Worm (Caenorhabditis elegans) whole organism, mixed stage, embryonic: Measurements from ENCODE around the gene lgc-49.

Experiments used
- M03D4.4 ChIP-seq: sonication (generic microtip); optimal IDR thresholded peaks from 2 replicates; lab custom pipeline; 2017; ENCODE audit warnings: mild to moderate bottlenecking, missing genetic modification characterization, missing compliant biosample characterization
- bed-3 ChIP-seq: fragments of 200-800 bp; sonication (Bioruptor generic); optimal IDR thresholded peaks from 3 replicates; lab custom pipeline; 2018; ENCODE audit warnings: mild to moderate bottlenecking, missing genetic modification characterization, moderate library complexity, missing compliant biosample characterization
- blmp-1 ChIP-seq: fragments of 150-350 bp; optimal IDR thresholded peaks from 2 replicates; lab custom pipeline; 2014; ENCODE audit warnings: missing biosample characterization, missing genetic modification characterization
- ceh-39 ChIP-seq: fragments of 150-350 bp; optimal IDR thresholded peaks from 2 replicates; lab custom pipeline; 2014; ENCODE audit warnings: missing biosample characterization, missing genetic modification characterization
- ceh-43 ChIP-seq: fragments of 200-800 bp; sonication (Bioruptor generic); optimal IDR thresholded peaks from 2 replicates; lab custom pipeline; 2018; ENCODE audit warnings: mild to moderate bottlenecking, missing genetic modification characterization, moderate library complexity, missing compliant biosample characterization
- ces-1 ChIP-seq: fragments of 150-350 bp; optimal IDR thresholded peaks from 2 replicates; lab custom pipeline; 2014; ENCODE audit warnings: missing biosample characterization, missing genetic modification reagents, missing genetic modification characterization
- cnd-1 ChIP-seq: fragments of 200-800 bp; sonication (Bioruptor generic); optimal IDR thresholded peaks from 2 replicates; lab custom pipeline; 2018; ENCODE audit warnings: mild to moderate bottlenecking, missing genetic modification characterization, missing compliant biosample characterization
- drap-1 ChIP-seq: fragments of 200-800 bp; sonication (Bioruptor generic); optimal IDR thresholded peaks from 3 replicates; lab custom pipeline; 2018; ENCODE audit warnings: mild to moderate bottlenecking, missing genetic modification characterization, missing compliant biosample characterization
- elt-3 ChIP-seq: fragments of 150-350 bp; optimal IDR thresholded peaks from 2 replicates; lab custom pipeline; 2014; ENCODE audit warnings: missing biosample characterization, missing genetic modification characterization
- flh-1 ChIP-seq: fragments of 200-800 bp; sonication (Bioruptor generic); optimal IDR thresholded peaks from 2 replicates; lab custom pipeline; 2018; ENCODE audit warnings: mild to moderate bottlenecking, missing genetic modification characterization, moderate library complexity, missing compliant biosample characterization
- hlh-1 ChIP-seq: fragments of 150-350 bp; optimal IDR thresholded peaks from 2 replicates; lab custom pipeline; 2014; ENCODE audit warnings: missing biosample characterization, missing genetic modification reagents, missing genetic modification characterization
- lin-13 ChIP-seq: fragments of 150-350 bp; optimal IDR thresholded peaks from 2 replicates; lab custom pipeline; 2014; ENCODE audit warnings: missing biosample characterization, missing genetic modification characterization
- lsy-2 ChIP-seq: fragments of 150-350 bp; optimal IDR thresholded peaks from 2 replicates; lab custom pipeline; 2014; ENCODE audit warnings: missing biosample characterization, missing genetic modification characterization
- mab-5 ChIP-seq: fragments of 150-350 bp; optimal IDR thresholded peaks from 2 replicates; lab custom pipeline; 2014; ENCODE audit warnings: missing biosample characterization, missing genetic modification characterization
- mep-1 ChIP-seq: fragments of 150-350 bp; optimal IDR thresholded peaks from 2 replicates; lab custom pipeline; 2017; ENCODE audit warnings: missing biosample characterization, missing genetic modification reagents, missing genetic modification characterization, inconsistent platforms
- mls-2 ChIP-seq: sonication (generic microtip); optimal IDR thresholded peaks from 2 replicates; lab custom pipeline; 2016; ENCODE audit warnings: mild to moderate bottlenecking, missing genetic modification characterization, moderate library complexity, missing compliant biosample characterization
- nhr-12 ChIP-seq: fragments of 150-350 bp; optimal IDR thresholded peaks from 2 replicates; lab custom pipeline; 2014; ENCODE audit warnings: missing biosample characterization, missing genetic modification characterization
- nhr-2 ChIP-seq: fragments of 150-350 bp; optimal IDR thresholded peaks from 2 replicates; lab custom pipeline; 2014; ENCODE audit warnings: missing biosample characterization, missing genetic modification characterization
- nhr-237 ChIP-seq: fragments of 150-350 bp; optimal IDR thresholded peaks from 2 replicates; lab custom pipeline; 2014; ENCODE audit warnings: missing biosample characterization, missing genetic modification characterization
- nhr-76 ChIP-seq: sonication (generic microtip); optimal IDR thresholded peaks from 2 replicates; lab custom pipeline; 2017; ENCODE audit warnings: missing biosample characterization, missing genetic modification characterization
- pha-4 ChIP-seq: fragments of 150-350 bp; optimal IDR thresholded peaks from 2 replicates; lab custom pipeline; 2018; ENCODE audit warnings: missing biosample characterization, missing genetic modification reagents, missing genetic modification characterization
- sem-2 ChIP-seq: fragments of 200-800 bp; sonication (Bioruptor generic); optimal IDR thresholded peaks from 2 replicates; lab custom pipeline; 2018; ENCODE audit warnings: mild to moderate bottlenecking, missing genetic modification characterization, missing compliant biosample characterization
- snpc-4 ChIP-seq: fragments of 150-350 bp; optimal IDR thresholded peaks from 2 replicates; lab custom pipeline; 2014; ENCODE audit warnings: missing biosample characterization, missing genetic modification characterization
- sptf-1 ChIP-seq: sonication (generic microtip); optimal IDR thresholded peaks from 2 replicates; lab custom pipeline; 2017; ENCODE audit warnings: mild to moderate bottlenecking, missing genetic modification characterization, moderate library complexity, missing compliant biosample characterization
- tbx-8 ChIP-seq: fragments of 200-800 bp; sonication (Bioruptor generic); optimal IDR thresholded peaks from 2 replicates; lab custom pipeline; 2018; ENCODE audit warnings: mild to moderate bottlenecking, missing genetic modification characterization, moderate library complexity, missing compliant biosample characterization
- unc-120 ChIP-seq: sonication (generic microtip); optimal IDR thresholded peaks from 2 replicates; lab custom pipeline; 2017; ENCODE audit warnings: missing genetic modification characterization, missing compliant biosample characterization; ENCODE audit not compliant: poor library complexity, severe bottlenecking
- unc-39 ChIP-seq: fragments of 150-350 bp; optimal IDR thresholded peaks from 2 replicates; lab custom pipeline; 2014; ENCODE audit warnings: missing biosample characterization, missing genetic modification characterization
- unc-62 ChIP-seq: fragments of 150-350 bp; optimal IDR thresholded peaks from 2 replicates; lab custom pipeline; 2014; ENCODE audit warnings: missing biosample characterization, missing genetic modification reagents, missing genetic modification characterization
- zip-8 ChIP-seq: fragments of 150-350 bp; optimal IDR thresholded peaks from 2 replicates; lab custom pipeline; 2014; ENCODE audit warnings: missing biosample characterization, missing genetic modification characterization
- ztf-11 ChIP-seq: fragments of 150-350 bp; optimal IDR thresholded peaks from 2 replicates; lab custom pipeline; 2014; ENCODE audit warnings: missing biosample characterization, missing genetic modification characterization

Gene lgc-49

ce11 chrV:11164475-11164874 is 26.6 kb upstream of the lgc-49 start, which contains the start of gene srg-40:
srg-40 (minus strand) TSS chrV:11164575.
- TF ChIP-seq mep-1 (tag; lab: Kevin White, UChicago) (no peak), mab-5 (no peak), nhr-2 (tag; lab: Kevin White, UChicago) (no peak), ceh-39 (no peak)

- no peak for TF ChIP-seq unc-39 (tag; lab: Kevin White, UChicago)
- no peak for TF ChIP-seq unc-120 (tag; lab: Kevin White, UChicago)
- no peak for TF ChIP-seq cnd-1
- TF ChIP-seq ceh-39, result no peak
- no peak for TF ChIP-seq nhr-2 (tag; lab: Kevin White, UChicago)
- TF ChIP-seq zip-8, result no peak
Observed at ce11 chrV:11167745-11168144, 23.3 kb upstream of the lgc-49 start.

ce11 chrV:11170564-11171329 is 20.3 kb upstream of the lgc-49 start:
- TF ChIP-seq lin-13 (tag; lab: Kevin White, UChicago) (no peak), ceh-39 (no peak), nhr-237 (tag; lab: Kevin White, UChicago) (no peak), nhr-76 (tag; lab: Kevin White, UChicago) (no peak), ces-1 (GFP tag; lab: Kevin White, UChicago) (no peak), elt-3 (no peak), sem-2 (GFP tag; lab: Kevin White, UChicago) (no peak), pha-4 (no peak), mep-1 (tag; lab: Kevin White, UChicago) (no peak), drap-1 (GFP tag; lab: Kevin White, UChicago) (no peak), nhr-2 (tag; lab: Kevin White, UChicago) (no peak), snpc-4 (tag; lab: Kevin White, UChicago) (no peak), unc-120 (tag; lab: Kevin White, UChicago) (no peak), sptf-1 (tag; lab: Kevin White, UChicago) (no peak), zip-8 (no peak), ceh-43 (no peak), lsy-2 (tag; lab: Kevin White, UChicago) (no peak), hlh-1 (tag; lab: Kevin White, UChicago) (no peak)

- TF ChIP-seq pha-4 (no peak), bed-3 (GFP tag; lab: Kevin White, UChicago) (no peak), mls-2 (tag; lab: Kevin White, UChicago) (no peak), lin-13 (tag; lab: Kevin White, UChicago) (no peak), nhr-237 (tag; lab: Kevin White, UChicago) (no peak), mab-5 (no peak), ztf-11 (tag; lab: Kevin White, UChicago) (no peak), elt-3 (no peak), blmp-1 (tag; lab: Kevin White, UChicago) (no peak), M03D4.4 (tag; lab: Kevin White, UChicago) (no peak), cnd-1 (no peak), unc-62 (GFP tag; lab: Kevin White, UChicago) (no peak), drap-1 (GFP tag; lab: Kevin White, UChicago) (no peak), nhr-76 (tag; lab: Kevin White, UChicago) (no peak), nhr-12 (tag; lab: Kevin White, UChicago) (no peak)
- TF ChIP-seq, all 35 proteins: peak for 0
Observed at ce11 chrV:11171906-11172305, 19.2 kb upstream of the lgc-49 start, which contains the start of gene T19C4.5. T19C4.5 (plus strand) TSS chrV:11172213.

ce11 chrV:11172667-11173066 is 18.4 kb upstream of the lgc-49 start:
- TF ChIP-seq unc-120 (tag; lab: Kevin White, UChicago) (no peak), ceh-43 (no peak), sem-2 (GFP tag; lab: Kevin White, UChicago) (no peak), mab-5 (no peak), ces-1 (GFP tag; lab: Kevin White, UChicago) (no peak), flh-1 (GFP tag; lab: Kevin White, UChicago) (no peak), drap-1 (GFP tag; lab: Kevin White, UChicago) (no peak), unc-39 (tag; lab: Kevin White, UChicago) (no peak), tbx-8 (GFP tag; lab: Kevin White, UChicago) (no peak), lin-13 (tag; lab: Kevin White, UChicago) (no peak)
